Worm (Caenorhabditis elegans) whole organism, L1 larva: Measurements from ENCODE around the gene ets-6.

Experiments
- blmp-1 ChIP-seq: fragments of 150-350 bp; optimal IDR thresholded peaks from 2 replicates; lab custom pipeline; 2014; ENCODE audit warnings: missing biosample characterization, missing genetic modification characterization
- elt-2 ChIP-seq: sonication (generic microtip); optimal IDR thresholded peaks from 2 replicates; lab custom pipeline; 2016; ENCODE audit warnings: missing genetic modification characterization, mild to moderate bottlenecking, inconsistent platforms, missing compliant biosample characterization, missing genetic modification reagents
- hlh-17 ChIP-seq: fragments of 200-800 bp; sonication (Bioruptor generic); optimal IDR thresholded peaks from 2 replicates; lab custom pipeline; 2018; ENCODE audit warnings: missing genetic modification characterization, mild to moderate bottlenecking, missing compliant biosample characterization, moderate library complexity, borderline replicate concordance
- hlh-4 ChIP-seq: sonication (generic microtip); optimal IDR thresholded peaks from 2 replicates; lab custom pipeline; 2016; ENCODE audit warnings: mild to moderate bottlenecking, missing genetic modification characterization, missing compliant biosample characterization
- isw-1 ChIP-seq: fragments of 200-800 bp; sonication (Bioruptor generic); IDR thresholded peaks from 2 replicates; pipeline ENCODE4 v1.3.6; 2022; ENCODE audit warnings: missing genetic modification characterization, missing compliant biosample characterization
- lin-39 ChIP-seq: fragments of 150-350 bp; optimal IDR thresholded peaks from 2 replicates; lab custom pipeline; 2014; ENCODE audit warnings: missing biosample characterization, missing genetic modification reagents, missing genetic modification characterization
- nhr-84 ChIP-seq: sonication (generic microtip); optimal IDR thresholded peaks from 2 replicates; lab custom pipeline; 2017; ENCODE audit warnings: missing biosample characterization, missing genetic modification characterization
- pqm-1 ChIP-seq: sonication (generic microtip); optimal IDR thresholded peaks from 3 replicates; lab custom pipeline; 2017; ENCODE audit warnings: missing biosample characterization, missing genetic modification characterization
- unc-62 ChIP-seq: fragments of 150-350 bp; optimal IDR thresholded peaks from 2 replicates; lab custom pipeline; 2014; ENCODE audit warnings: missing biosample characterization, missing genetic modification reagents, missing genetic modification characterization
- zag-1 ChIP-seq: fragments of 150-350 bp; optimal IDR thresholded peaks from 2 replicates; lab custom pipeline; 2014; ENCODE audit warnings: missing biosample characterization, missing genetic modification characterization

ce11 chrV:7575563-7575962, 4.8 kb downstream of the ets-6 start, which contains the start of the genes snu-66 and ints-9:
- TF ChIP-seq zag-1 (tag; lab: Kevin White, UChicago) = no peak
- TF ChIP-seq pqm-1 = no peak
- TF ChIP-seq elt-2 (tag; lab: Kevin White, UChicago) = no peak
- TF ChIP-seq blmp-1 = peak; percentile 66
- TF ChIP-seq lin-39 = peak; percentile 48
- no peak for TF ChIP-seq hlh-17 (GFP tag; lab: Kevin White, UChicago)
- no peak for TF ChIP-seq nhr-84 (tag; lab: Kevin White, UChicago)
- no peak for TF ChIP-seq hlh-4 (tag; lab: Kevin White, UChicago)
- TF ChIP-seq unc-62 (GFP tag; lab: Kevin White, UChicago) = no peak
- TF ChIP-seq isw-1 (GFP tag; lab: Robert Waterston, UW) = peak; percentile 53
